Worm (Caenorhabditis elegans): ENCODE data around the gene F16F9.4.

DNA sequence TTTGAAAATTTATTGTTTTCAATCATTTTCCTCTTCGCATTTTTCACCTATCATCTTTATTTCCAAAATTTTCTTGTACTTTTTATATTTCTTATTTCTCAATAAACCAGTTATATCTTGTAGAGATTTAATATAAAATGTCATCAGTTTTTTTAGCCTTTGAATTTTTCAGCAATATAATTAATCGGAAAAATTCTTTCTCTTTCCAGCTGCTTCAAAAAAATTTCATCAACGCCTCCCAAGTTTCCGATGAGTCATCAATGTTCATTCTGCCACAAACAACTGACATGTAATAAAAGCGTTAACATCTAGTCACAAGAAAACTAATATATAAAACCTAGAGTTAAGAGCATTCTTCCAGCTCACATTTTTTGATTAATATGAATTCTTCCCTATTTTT is 50.0 kb downstream of the F16F9.4 start, which contains the start of gene F08F1.4:
- TF ChIP-seq flt-1 (GFP tag; IDR thresholded peaks at IDR 0.05) (no peak), med-1 (GFP tag; optimal IDR thresholded peaks at IDR 0.05; ENCODE audit: insufficient read depth) (no peak), ztf-29 (GFP tag; IDR thresholded peaks at IDR 0.05) (no peak)

Data from whole organism, midembryonic.